Fruit fly (Drosophila melanogaster): ENCODE results near the gene spn-A.

Gene spn-A

DNA sequence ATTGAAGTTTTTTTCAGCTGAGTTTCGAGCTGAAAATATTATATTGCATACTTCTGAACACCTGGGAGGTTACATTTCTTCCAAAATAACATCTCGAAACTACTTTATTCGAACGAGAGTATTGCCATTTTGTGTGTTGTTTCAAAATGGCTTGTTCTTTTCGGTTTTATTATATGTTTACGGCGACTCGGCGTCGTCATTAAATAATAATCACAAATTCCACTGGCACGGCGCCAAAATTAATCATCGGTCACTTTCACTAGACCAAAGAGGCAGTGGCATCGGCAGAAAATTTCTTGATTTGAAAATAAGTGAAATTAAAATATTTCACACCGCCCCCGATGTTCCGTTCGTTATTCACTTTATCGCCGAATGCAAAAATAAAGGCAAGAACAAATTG lies 5.4 kb downstream of the spn-A start:
- TF ChIP-seq svp (GFP tag) = peak; percentile 66
- TF ChIP-seq Lpt (GFP tag; optimal IDR thresholded peaks at IDR 0.05) = no peak
- TF ChIP-seq Gug (GFP tag; IDR thresholded peaks at IDR 0.05) = no peak
- TF ChIP-seq CG1621 (tag; optimal IDR thresholded peaks at IDR 0.05) = no peak

DNA sequence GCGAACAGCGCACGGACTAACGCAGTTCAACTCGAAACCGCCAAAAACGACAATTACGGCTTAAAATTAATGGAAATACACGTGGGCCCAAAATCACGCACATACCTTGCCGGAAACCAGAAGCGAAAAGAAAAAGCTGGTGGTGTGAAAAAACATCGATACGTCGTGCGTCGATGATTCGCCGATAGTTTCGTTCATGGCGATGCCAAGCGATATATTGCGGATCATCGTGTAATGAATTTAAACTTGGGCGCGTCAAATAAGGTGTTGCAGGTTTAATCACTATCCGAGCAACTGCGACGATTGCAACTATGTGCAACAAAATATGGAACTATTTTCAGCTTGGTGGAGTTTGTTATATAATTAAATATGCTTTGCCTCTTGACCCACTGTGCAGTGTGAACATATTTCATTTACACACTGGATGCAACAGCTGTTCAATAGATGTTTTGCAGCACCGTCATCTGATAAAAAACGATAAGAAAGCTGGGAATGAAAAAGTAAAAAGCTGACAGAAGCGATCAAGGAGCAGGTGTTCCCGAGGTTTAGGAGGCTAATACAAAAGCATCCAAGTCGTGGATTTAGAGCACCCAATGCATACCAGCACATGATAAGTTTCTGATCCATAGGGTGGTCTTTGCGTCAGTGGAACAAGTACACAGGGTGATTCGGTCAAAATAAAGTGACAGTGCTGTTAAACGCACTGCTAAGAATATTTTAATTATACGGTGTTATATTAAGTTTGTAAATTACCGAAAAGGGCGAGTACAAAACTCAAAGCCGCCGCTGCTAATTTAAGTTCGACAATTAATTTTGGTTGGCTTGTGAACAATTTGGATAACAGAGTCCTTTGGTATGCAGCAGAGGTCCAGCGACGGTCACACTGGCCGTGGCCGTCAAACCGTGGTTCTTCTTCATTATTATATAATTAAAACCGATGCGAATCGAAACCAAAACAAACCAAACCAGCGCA lies 9.5 kb downstream of the spn-A start, which contains the start of the genes RpL32 and CG7943:
Gene RpL32 (minus strand): TSS at position 133 of the 973 bp plus-strand sequence.
Gene CG7943 (plus strand): TSS at position 442 of the 973 bp plus-strand sequence.
- TF ChIP-seq CG7368 (GFP tag; optimal IDR thresholded peaks at IDR 0.05) = peak; percentile 92
- peak; percentile 88 for TF ChIP-seq CG11762 (GFP tag; optimal IDR thresholded peaks at IDR 0.05; ENCODE audit: insufficient read depth)
- TF ChIP-seq dsx (GFP tag; optimal IDR thresholded peaks at IDR 0.05; ENCODE audit: poor library complexity, severe bottlenecking) = peak; percentile 71
- TF ChIP-seq Eip78C (GFP tag) = peak; percentile 97
- peak; percentile 81 for TF ChIP-seq CG15336 (GFP tag; IDR thresholded peaks at IDR 0.05)
- TF ChIP-seq salr (GFP tag; optimal IDR thresholded peaks at IDR 0.05) = peak; percentile 49 to 86
- peak; percentile 78 for TF ChIP-seq CG1621 (tag; optimal IDR thresholded peaks at IDR 0.05)
- no peak for TF ChIP-seq CG4318 (GFP tag; optimal IDR thresholded peaks at IDR 0.05)
- peak; percentile 92 for TF ChIP-seq OdsH (GFP tag; optimal IDR thresholded peaks at IDR 0.05)
- TF ChIP-seq dac (GFP tag; optimal IDR thresholded peaks at IDR 0.05) = peak; percentile 80
- TF ChIP-seq CG6276 (GFP tag; optimal IDR thresholded peaks at IDR 0.05) = no peak
- TF ChIP-seq Eip93F (GFP tag; optimal IDR thresholded peaks at IDR 0.05) = peak; percentile 91
- TF ChIP-seq fd59A (GFP tag; optimal IDR thresholded peaks at IDR 0.05) = peak; percentile 78
- peak; percentile 82 for TF ChIP-seq fkh (GFP tag; optimal IDR thresholded peaks at IDR 0.05)
- peak; percentile 92 for TF ChIP-seq CG6792 (GFP tag; optimal IDR thresholded peaks at IDR 0.05)
- TF ChIP-seq lz (GFP tag; optimal IDR thresholded peaks at IDR 0.05) = peak; percentile 96
- peak; percentile 86 for TF ChIP-seq Ets96B (tag; optimal IDR thresholded peaks at IDR 0.05)
- peak; percentile 62 for TF ChIP-seq CG9139 (GFP tag; optimal IDR thresholded peaks at IDR 0.05)
- peak; percentile 93 for TF ChIP-seq eg (GFP tag; IDR thresholded peaks at IDR 0.05)
- TF ChIP-seq achi (GFP tag; optimal IDR thresholded peaks at IDR 0.05) = peak; percentile 91
- TF ChIP-seq Ets21C (GFP tag; optimal IDR thresholded peaks at IDR 0.05) = peak; percentile 95
- peak; percentile 91 for TF ChIP-seq acj6 (GFP tag; optimal IDR thresholded peaks at IDR 0.05)
- peak; percentile 92 for TF ChIP-seq Sox14 (GFP tag; optimal IDR thresholded peaks at IDR 0.05)
- peak; percentile 80 for TF ChIP-seq CG6808 (GFP tag; optimal IDR thresholded peaks at IDR 0.05)
- TF ChIP-seq topi (GFP tag; optimal IDR thresholded peaks at IDR 0.05) = peak; percentile 95
- peak; percentile 84 for TF ChIP-seq CG32006 (GFP tag; optimal IDR thresholded peaks at IDR 0.05)
- TF ChIP-seq CG10669 (GFP tag; optimal IDR thresholded peaks at IDR 0.05) = peak; percentile 87
- TF ChIP-seq CG3919 (GFP tag; optimal IDR thresholded peaks at IDR 0.05) = peak; percentile 94
- peak; percentile 83 for TF ChIP-seq CG16779 (tag; optimal IDR thresholded peaks at IDR 0.05)
- TF ChIP-seq CG6854 (GFP tag; optimal IDR thresholded peaks at IDR 0.05) = peak; percentile 93
- peak; percentile 90 for TF ChIP-seq vri (GFP tag; optimal IDR thresholded peaks at IDR 0.05)
- TF ChIP-seq CG8632 (GFP tag; optimal IDR thresholded peaks at IDR 0.05) = peak; percentile 84
- TF ChIP-seq CG10631 (GFP tag; optimal IDR thresholded peaks at IDR 0.05) = peak; percentile 92
- TF ChIP-seq Gug (GFP tag; IDR thresholded peaks at IDR 0.05) = peak; percentile 78
- TF ChIP-seq CG3032 (tag; optimal IDR thresholded peaks at IDR 0.05) = peak; percentile 90
- TF ChIP-seq Lpt (GFP tag; optimal IDR thresholded peaks at IDR 0.05) = peak; percentile 83
- peak; percentile 89 for TF ChIP-seq fd85E (GFP tag; optimal IDR thresholded peaks at IDR 0.05)
- peak; percentile 65 to 90 for TF ChIP-seq ss (GFP tag; optimal IDR thresholded peaks at IDR 0.05)
- peak; percentile 96 for TF ChIP-seq CG31627 (GFP tag; optimal IDR thresholded peaks at IDR 0.05)
- TF ChIP-seq CG8119 (GFP tag; IDR thresholded peaks at IDR 0.05) = peak; percentile 81
- peak; percentile 89 for TF ChIP-seq CG34406 (GFP tag; optimal IDR thresholded peaks at IDR 0.05)
- TF ChIP-seq cyc (GFP tag; optimal IDR thresholded peaks at IDR 0.05) = peak; percentile 97
- TF ChIP-seq Blimp-1 (GFP tag; optimal IDR thresholded peaks at IDR 0.05) = peak; percentile 84
- peak; percentile 85 for TF ChIP-seq CG11294 (GFP tag; IDR thresholded peaks at IDR 0.05)
- peak; percentile 86 for TF ChIP-seq Hr4 (GFP tag; optimal IDR thresholded peaks at IDR 0.05)
- peak; percentile 89 for TF ChIP-seq net (GFP tag; optimal IDR thresholded peaks at IDR 0.05)
